Worm (Caenorhabditis elegans) whole organism, L2 larva: Measurements from ENCODE around the gene C50E3.15.

Source experiments
- C34F6.9 ChIP-seq: fragments of 150-350 bp; optimal IDR thresholded peaks from 2 replicates; lab custom pipeline; 2014; ENCODE audit warnings: missing biosample characterization, missing genetic modification characterization
- F13H6.1 ChIP-seq: sonication (generic microtip); optimal IDR thresholded peaks from 2 replicates; lab custom pipeline; 2016; ENCODE audit warnings: missing genetic modification characterization, missing compliant biosample characterization
- R02D3.7 ChIP-seq: fragments of 150-350 bp; optimal IDR thresholded peaks from 2 replicates; lab custom pipeline; 2014; ENCODE audit warnings: missing biosample characterization, missing genetic modification characterization
- Y55F3AM.14 ChIP-seq: fragments of 200-800 bp; sonication (Bioruptor generic); optimal IDR thresholded peaks from 2 replicates; lab custom pipeline; 2018; ENCODE audit warnings: mild to moderate bottlenecking, missing genetic modification characterization, missing compliant biosample characterization
- ZK546.5 ChIP-seq: sonication (generic microtip); optimal IDR thresholded peaks from 2 replicates; lab custom pipeline; 2017; ENCODE audit warnings: missing biosample characterization, missing genetic modification characterization
- alr-1 ChIP-seq: fragments of 150-350 bp; optimal IDR thresholded peaks from 2 replicates; lab custom pipeline; 2014; ENCODE audit warnings: missing biosample characterization, missing genetic modification characterization
- aly-2 ChIP-seq: fragments of 150-350 bp; optimal IDR thresholded peaks from 2 replicates; lab custom pipeline; 2014; ENCODE audit warnings: missing biosample characterization, missing genetic modification characterization
- blmp-1 ChIP-seq: sonication (generic microtip); optimal IDR thresholded peaks from 2 replicates; lab custom pipeline; 2017; ENCODE audit warnings: missing genetic modification characterization, mild to moderate bottlenecking, missing compliant biosample characterization, antibody characterized with exemption, moderate library complexity; ENCODE audit not compliant: insufficient read depth
- ceh-16 ChIP-seq: fragments of 150-350 bp; optimal IDR thresholded peaks from 2 replicates; lab custom pipeline; 2014; ENCODE audit warnings: missing biosample characterization, missing genetic modification characterization
- crh-2 ChIP-seq: sonication (generic microtip); optimal IDR thresholded peaks from 2 replicates; lab custom pipeline; 2017; ENCODE audit warnings: missing biosample characterization, missing genetic modification characterization
- dmd-4 ChIP-seq: sonication (generic microtip); optimal IDR thresholded peaks from 2 replicates; lab custom pipeline; 2017; ENCODE audit warnings: missing biosample characterization, missing genetic modification characterization
- fos-1 ChIP-seq: fragments of 150-350 bp; optimal IDR thresholded peaks from 2 replicates; lab custom pipeline; 2014; ENCODE audit warnings: missing biosample characterization, missing genetic modification characterization
- gmeb-1 ChIP-seq: fragments of 150-350 bp; optimal IDR thresholded peaks from 2 replicates; lab custom pipeline; 2014; ENCODE audit warnings: missing biosample characterization, missing genetic modification characterization
- lin-11 ChIP-seq: fragments of 150-350 bp; sonication (generic microtip); optimal IDR thresholded peaks from 2 replicates; lab custom pipeline; 2014; ENCODE audit warnings: missing biosample characterization, missing genetic modification characterization, inconsistent platforms, mixed read lengths
- lin-13 ChIP-seq: fragments of 150-350 bp; optimal IDR thresholded peaks from 2 replicates; lab custom pipeline; 2014; ENCODE audit warnings: missing biosample characterization, missing genetic modification reagents, missing genetic modification characterization
- lin-39 ChIP-seq: fragments of 150-350 bp; optimal IDR thresholded peaks from 2 replicates; lab custom pipeline; 2014; ENCODE audit warnings: missing biosample characterization, missing genetic modification reagents, missing genetic modification characterization
- lsy-2 ChIP-seq, 2 experiments: fragments of 150-350 bp in 1 of 2; sonication (generic microtip) in 1 of 2; optimal IDR thresholded peaks; 2 replicates each; lab custom pipeline; 2014 to 2017; ENCODE audit warnings: missing biosample characterization in 2 of 2, missing genetic modification characterization in 2 of 2
- mab-5 ChIP-seq: fragments of 150-350 bp; optimal IDR thresholded peaks from 2 replicates; lab custom pipeline; 2014; ENCODE audit warnings: missing biosample characterization, missing genetic modification characterization
- nhr-10 ChIP-seq: sonication (generic microtip); optimal IDR thresholded peaks from 2 replicates; lab custom pipeline; 2017; ENCODE audit warnings: missing biosample characterization, missing genetic modification characterization
- nhr-11 ChIP-seq: fragments of 150-350 bp; optimal IDR thresholded peaks from 2 replicates; lab custom pipeline; 2014; ENCODE audit warnings: missing biosample characterization, missing genetic modification characterization
- nhr-12 ChIP-seq: fragments of 150-350 bp; optimal IDR thresholded peaks from 2 replicates; lab custom pipeline; 2014; ENCODE audit warnings: missing biosample characterization, missing genetic modification characterization
- nhr-129 ChIP-seq: fragments of 150-350 bp; optimal IDR thresholded peaks from 2 replicates; lab custom pipeline; 2014; ENCODE audit warnings: missing biosample characterization, missing genetic modification characterization
- nhr-21 ChIP-seq: fragments of 150-350 bp; optimal IDR thresholded peaks from 2 replicates; lab custom pipeline; 2014; ENCODE audit warnings: missing biosample characterization, missing genetic modification characterization
- nhr-23 ChIP-seq: fragments of 150-350 bp; optimal IDR thresholded peaks from 2 replicates; lab custom pipeline; 2014; ENCODE audit warnings: missing biosample characterization, missing genetic modification reagents, missing genetic modification characterization
- nhr-25 ChIP-seq: fragments of 150-350 bp; sonication (generic microtip); optimal IDR thresholded peaks from 3 replicates; lab custom pipeline; 2014; ENCODE audit warnings: missing biosample characterization, missing genetic modification characterization
- nhr-77 ChIP-seq: fragments of 150-350 bp; optimal IDR thresholded peaks from 2 replicates; lab custom pipeline; 2014; ENCODE audit warnings: missing biosample characterization, missing genetic modification characterization
- peb-1 ChIP-seq: fragments of 150-350 bp; optimal IDR thresholded peaks from 2 replicates; lab custom pipeline; 2014; ENCODE audit warnings: missing biosample characterization, missing genetic modification characterization
- skn-1 ChIP-seq: sonication (generic microtip); optimal IDR thresholded peaks from 2 replicates; lab custom pipeline; 2017; ENCODE audit warnings: missing biosample characterization, missing genetic modification characterization
- sma-3 ChIP-seq: sonication (generic microtip); optimal IDR thresholded peaks from 2 replicates; lab custom pipeline; 2016; ENCODE audit warnings: missing genetic modification reagents, missing genetic modification characterization, missing compliant biosample characterization
- sma-9 ChIP-seq, 2 experiments: fragments of 150-350 bp in 1 of 2; sonication (generic microtip) in 1 of 2; optimal IDR thresholded peaks; 2 replicates each; lab custom pipeline; 2014 to 2016; ENCODE audit warnings: missing genetic modification characterization in 2 of 2, mild to moderate bottlenecking in 1 of 2, missing biosample characterization in 1 of 2, missing compliant biosample characterization in 1 of 2, missing genetic modification reagents in 1 of 2, moderate library complexity in 1 of 2
- unc-39 ChIP-seq: fragments of 150-350 bp; optimal IDR thresholded peaks from 2 replicates; lab custom pipeline; 2014; ENCODE audit warnings: missing biosample characterization, missing genetic modification characterization
- unc-62 ChIP-seq: fragments of 150-350 bp; optimal IDR thresholded peaks from 2 replicates; lab custom pipeline; 2014; ENCODE audit warnings: missing biosample characterization, missing genetic modification reagents, missing genetic modification characterization
- zag-1 ChIP-seq: fragments of 150-350 bp; optimal IDR thresholded peaks from 2 replicates; lab custom pipeline; 2014; ENCODE audit warnings: missing biosample characterization, missing genetic modification characterization
- ztf-1 ChIP-seq: fragments of 200-800 bp; sonication (Bioruptor generic); conservative IDR thresholded peaks from 2 replicates; pipeline ENCODE4 v1.3.6; 2022; ENCODE audit warnings: missing genetic modification characterization, missing compliant biosample characterization
- ztf-11 ChIP-seq: sonication (generic microtip); optimal IDR thresholded peaks from 2 replicates; lab custom pipeline; 2017; ENCODE audit warnings: missing biosample characterization, missing genetic modification characterization
- ztf-4 ChIP-seq: fragments of 150-350 bp; optimal IDR thresholded peaks from 2 replicates; lab custom pipeline; 2014; ENCODE audit warnings: missing biosample characterization, missing genetic modification characterization

C50E3.15 gene

ce11 chrV:7639356-7639755 is 21.1 kb downstream of the C50E3.15 start:
- TF ChIP-seq gmeb-1 (tag; lab: Kevin White, UChicago) (no peak), F13H6.1 (tag; lab: Kevin White, UChicago) (no peak), C34F6.9 (tag; lab: Kevin White, UChicago) (no peak), nhr-129 (tag; lab: Kevin White, UChicago) (no peak), ZK546.5 (no peak), zag-1 (tag; lab: Kevin White, UChicago) (no peak), lsy-2 (tag; optimal IDR thresholded peaks at IDR 0.05; lab: Kevin White, UChicago) (no peak), blmp-1 (tag; lab: Kevin White, UChicago) (no peak), lin-13 (GFP tag; lab: Kevin White, UChicago) (no peak), nhr-77 (tag; lab: Kevin White, UChicago) (no peak), lin-11 (no peak), sma-9 (GFP tag; optimal IDR thresholded peaks at IDR 0.05; lab: Kevin White, UChicago) (no peak), sma-9 (tag; optimal IDR thresholded peaks at IDR 0.05; lab: Kevin White, UChicago) (no peak)

ce11 chrV:7639787-7640186 is 21.6 kb downstream of the C50E3.15 start, which contains the start of gene F07C4.10:
Gene F07C4.10 (minus strand): TSS chrV:7639887.
- TF ChIP-seq nhr-25 (tag; lab: Kevin White, UChicago), result no peak
- no peak for TF ChIP-seq R02D3.7 (tag; lab: Kevin White, UChicago)
- TF ChIP-seq skn-1 (tag; lab: Kevin White, UChicago), result no peak
- no peak for TF ChIP-seq nhr-11
- no peak for TF ChIP-seq sma-3 (GFP tag; lab: Kevin White, UChicago)
- TF ChIP-seq lin-39, result no peak
- TF ChIP-seq gmeb-1 (tag; lab: Kevin White, UChicago), result no peak
- no peak for TF ChIP-seq unc-39 (tag; lab: Kevin White, UChicago)
- TF ChIP-seq ztf-11 (tag; lab: Kevin White, UChicago), result no peak
- no peak for TF ChIP-seq nhr-23
- no peak for TF ChIP-seq C34F6.9 (tag; lab: Kevin White, UChicago)
- no peak for TF ChIP-seq fos-1 (tag; lab: Kevin White, UChicago)
- no peak for TF ChIP-seq blmp-1 (tag; lab: Kevin White, UChicago)
- TF ChIP-seq ZK546.5, result no peak
- no peak for TF ChIP-seq dmd-4 (tag; lab: Kevin White, UChicago)
- TF ChIP-seq nhr-10 (tag; lab: Kevin White, UChicago), result no peak
- TF ChIP-seq mab-5, result no peak
- no peak for TF ChIP-seq ceh-16 (tag; lab: Kevin White, UChicago)
- TF ChIP-seq lin-11, result no peak

ce11 chrV:7641718-7642117 is 23.5 kb downstream of the C50E3.15 start:
- TF ChIP-seq alr-1 (tag; lab: Kevin White, UChicago) (no peak), nhr-12 (tag; lab: Kevin White, UChicago) (no peak), sma-9 (GFP tag; optimal IDR thresholded peaks at IDR 0.05; lab: Kevin White, UChicago) (no peak), sma-9 (tag; optimal IDR thresholded peaks at IDR 0.05; lab: Kevin White, UChicago) (no peak), nhr-77 (tag; lab: Kevin White, UChicago) (no peak), nhr-129 (tag; lab: Kevin White, UChicago) (no peak), aly-2 (tag; lab: Kevin White, UChicago) (no peak), C34F6.9 (tag; lab: Kevin White, UChicago) (no peak), zag-1 (tag; lab: Kevin White, UChicago) (no peak), nhr-21 (tag; lab: Kevin White, UChicago) (no peak), crh-2 (no peak), nhr-23 (no peak), ztf-4 (tag; lab: Kevin White, UChicago) (no peak), ceh-16 (tag; lab: Kevin White, UChicago) (no peak), Y55F3AM.14 (GFP tag; lab: Kevin White, UChicago) (no peak), dmd-4 (tag; lab: Kevin White, UChicago) (no peak), ZK546.5 (no peak), peb-1 (tag; lab: Kevin White, UChicago) (no peak), unc-62 (GFP tag; lab: Kevin White, UChicago) (no peak)

ce11 chrV:7643416-7643815 is 25.2 kb downstream of the C50E3.15 start, which contains the start of gene F07C4.11:
Gene F07C4.11 (minus strand): TSS chrV:7643516.
- TF ChIP-seq nhr-21 (tag; lab: Kevin White, UChicago) (no peak), sma-9 (GFP tag; optimal IDR thresholded peaks at IDR 0.05; lab: Kevin White, UChicago) (no peak), sma-9 (tag; optimal IDR thresholded peaks at IDR 0.05; lab: Kevin White, UChicago) (no peak), ztf-1 (GFP tag; lab: Robert Waterston, UW) (no peak), nhr-12 (tag; lab: Kevin White, UChicago) (no peak), R02D3.7 (tag; lab: Kevin White, UChicago) (no peak), aly-2 (tag; lab: Kevin White, UChicago) (no peak), F13H6.1 (tag; lab: Kevin White, UChicago) (no peak), blmp-1 (tag; lab: Kevin White, UChicago) (no peak)
